Worm (Caenorhabditis elegans) whole organism, L3 larva: ENCODE measurements around the gene gtf-2F2.
"Not testable (repeated sequence)": the region's sequence is repeated elsewhere in the genome, so short reads cannot be mapped to it uniquely, and the experiment has no call there.

Experiments
- elt-3 ChIP-seq, 3 experiments: fragments of 150-350 bp in 1 of 3; sonication (generic microtip) in 2 of 3; optimal IDR thresholded peaks; 2 replicates in 2 of 3; 4 replicates in 1 of 3; lab custom pipeline; 2014 to 2017; ENCODE audit warnings: missing biosample characterization in 3 of 3, missing genetic modification characterization in 3 of 3
- lin-39 ChIP-seq: fragments of 150-350 bp; optimal IDR thresholded peaks from 2 replicates; lab custom pipeline; 2018; ENCODE audit warnings: missing biosample characterization, missing genetic modification reagents, missing genetic modification characterization
- pha-4 ChIP-seq: fragments of 150-350 bp; optimal IDR thresholded peaks from 2 replicates; lab custom pipeline; 2014; ENCODE audit warnings: missing biosample characterization, missing genetic modification reagents, missing genetic modification characterization

ce11 chrV:19014940-19015339 is 21.2 kb downstream of the gtf-2F2 start:
- not testable (repeated sequence) for TF ChIP-seq elt-3 (tag; optimal IDR thresholded peaks at IDR 0.05; lab: Kevin White, UChicago); lin-39; pha-4 (tag; lab: Kevin White, UChicago)
